Fruit fly (Drosophila melanogaster) whole organism, adult: ENCODE measurements around the gene Paics.

ENCODE experiments used
- CG11617 ChIP-seq: fragments of 200-800 bp; sonication (Bioruptor generic); optimal IDR thresholded peaks from 2 replicates; lab custom pipeline; 2017; ENCODE audit warnings: mild to moderate bottlenecking, missing biosample characterization, missing genetic modification reagents, missing genetic modification characterization
- CG12768 ChIP-seq: fragments of 200-800 bp; sonication (Bioruptor generic); optimal IDR thresholded peaks from 2 replicates; lab custom pipeline; 2017; ENCODE audit warnings: missing biosample characterization, missing genetic modification characterization, mild to moderate bottlenecking, moderate library complexity, missing genetic modification reagents
- CG14711 ChIP-seq: fragments of 200-800 bp; sonication (Bioruptor generic); optimal IDR thresholded peaks from 2 replicates; lab custom pipeline; 2018; ENCODE audit warnings: missing biosample characterization, mild to moderate bottlenecking, missing genetic modification characterization, moderate library complexity
- CG1620 ChIP-seq: fragments of 200-800 bp; sonication (Bioruptor generic); optimal IDR thresholded peaks from 2 replicates; lab custom pipeline; 2016; ENCODE audit warnings: missing biosample characterization, missing genetic modification characterization
- CG33017 ChIP-seq: fragments of 200-800 bp; sonication (Bioruptor generic); optimal IDR thresholded peaks from 2 replicates; lab custom pipeline; 2018; ENCODE audit warnings: missing biosample characterization, mild to moderate bottlenecking, missing genetic modification characterization, moderate library complexity
- CG5204 ChIP-seq: fragments of 200-800 bp; sonication (Bioruptor generic); optimal IDR thresholded peaks from 2 replicates; lab custom pipeline; 2016; ENCODE audit warnings: missing biosample characterization, missing genetic modification characterization
- CG7045 ChIP-seq: fragments of 200-800 bp; sonication (Bioruptor generic); optimal IDR thresholded peaks from 2 replicates; lab custom pipeline; 2017; ENCODE audit warnings: missing biosample characterization, mild to moderate bottlenecking, missing genetic modification characterization
- CG7101 ChIP-seq: fragments of 200-800 bp; sonication (Bioruptor generic); optimal IDR thresholded peaks from 2 replicates; lab custom pipeline; 2018; ENCODE audit warnings: missing biosample characterization, mild to moderate bottlenecking, missing genetic modification characterization, moderate library complexity
- Clk ChIP-seq: fragments of 200-800 bp; sonication (Bioruptor generic); optimal IDR thresholded peaks from 2 replicates; lab custom pipeline; 2017; ENCODE audit warnings: missing biosample characterization, missing genetic modification characterization
- Crg-1 ChIP-seq: fragments of 200-800 bp; sonication (Bioruptor generic); optimal IDR thresholded peaks from 2 replicates; lab custom pipeline; 2016; ENCODE audit warnings: missing biosample characterization, missing genetic modification characterization
- Hr96 ChIP-seq: fragments of 200-800 bp; sonication (Bioruptor generic); optimal IDR thresholded peaks from 2 replicates; lab custom pipeline; 2016; ENCODE audit warnings: missing biosample characterization, missing genetic modification characterization
- Mnt ChIP-seq: fragments of 200-800 bp; sonication (Bioruptor generic); optimal IDR thresholded peaks from 2 replicates; lab custom pipeline; 2016; ENCODE audit warnings: missing biosample characterization, mild to moderate bottlenecking, missing genetic modification characterization
- bab1 ChIP-seq: fragments of 200-800 bp; sonication (Bioruptor generic); optimal IDR thresholded peaks from 3 replicates; lab custom pipeline; 2019; ENCODE audit warnings: missing biosample characterization, mild to moderate bottlenecking, missing genetic modification characterization, moderate library complexity
- cic ChIP-seq: fragments of 200-800 bp; sonication (Bioruptor generic); optimal IDR thresholded peaks from 2 replicates; lab custom pipeline; 2017; ENCODE audit warnings: missing biosample characterization, mild to moderate bottlenecking, missing genetic modification characterization, moderate library complexity
- cnc ChIP-seq, 2 experiments: fragments of >200 bp; optimal IDR thresholded peaks; 2 replicates each; lab custom pipeline; 2017
- kay ChIP-seq: fragments of 200-800 bp; sonication (Bioruptor generic); peaks from one replicate; lab custom pipeline; 2016; ENCODE audit warnings: missing biosample characterization, missing genetic modification characterization, borderline replicate concordance
- ovo ChIP-seq: fragments of 200-800 bp; sonication (Bioruptor generic); optimal IDR thresholded peaks from 2 replicates; lab custom pipeline; 2016; ENCODE audit warnings: missing biosample characterization, missing genetic modification characterization
- pad ChIP-seq: fragments of 200-800 bp; sonication (Bioruptor generic); optimal IDR thresholded peaks from 3 replicates; lab custom pipeline; 2017; ENCODE audit warnings: missing biosample characterization, missing genetic modification characterization, mild to moderate bottlenecking, moderate library complexity, missing genetic modification reagents
- tj ChIP-seq: fragments of 200-800 bp; sonication (Bioruptor generic); optimal IDR thresholded peaks from 3 replicates; lab custom pipeline; 2017; ENCODE audit warnings: missing biosample characterization, mild to moderate bottlenecking, missing genetic modification characterization, moderate library complexity
- toe ChIP-seq: fragments of 200-800 bp; sonication (Bioruptor generic); optimal IDR thresholded peaks from 2 replicates; lab custom pipeline; 2016; ENCODE audit warnings: missing biosample characterization, missing genetic modification characterization

Gene Paics

dm6 chrX:12755600-12756373, 4.6 kb downstream of the Paics start:
- TF ChIP-seq Crg-1 (GFP tag; lab: Kevin White, UChicago) (no peak), Hr96 (GFP tag; lab: Kevin White, UChicago) (no peak), Clk (GFP tag; lab: Kevin White, UChicago) (no peak), pad (GFP tag; lab: Kevin White, UChicago) (no peak), CG14711 (tag; lab: Kevin White, UChicago) (peak; percentile 70), toe (no peak), CG33017 (tag; lab: Kevin White, UChicago) (no peak), CG12768 (GFP tag; lab: Kevin White, UChicago) (peak; percentile 34), CG1620 (GFP tag; lab: Kevin White, UChicago) (no peak), CG5204 (GFP tag; lab: Kevin White, UChicago) (peak; percentile 40), CG7101 (peak; percentile 76), CG7045 (no peak), CG11617 (GFP tag; lab: Kevin White, UChicago) (peak; percentile 84), kay (GFP tag; lab: Kevin White, UChicago) (peak; percentile 94), cnc (optimal IDR thresholded peaks at IDR 0.05; lab: Kevin White, UChicago) (peak; percentile 49 to 76), tj (GFP tag; lab: Kevin White, UChicago) (no peak), cic (GFP tag; lab: Kevin White, UChicago) (no peak), bab1 (GFP tag; lab: Kevin White, UChicago) (no peak), Mnt (no peak), ovo (no peak)

- TF ChIP-seq CG11617 (GFP tag; lab: Kevin White, UChicago) = peak; percentile 74
- TF ChIP-seq cic (GFP tag; lab: Kevin White, UChicago) = peak; percentile 14
- TF ChIP-seq toe = peak; percentile 56
- no peak for TF ChIP-seq cnc (optimal IDR thresholded peaks at IDR 0.05; lab: Kevin White, UChicago)
- peak; percentile 32 for TF ChIP-seq ovo
- TF ChIP-seq CG7045 = peak; percentile 55
- TF ChIP-seq Hr96 (GFP tag; lab: Kevin White, UChicago) = peak; percentile 88
- TF ChIP-seq CG33017 (tag; lab: Kevin White, UChicago) = peak; percentile 78
- peak; percentile 82 for TF ChIP-seq CG14711 (tag; lab: Kevin White, UChicago)
- peak; percentile 29 for TF ChIP-seq Clk (GFP tag; lab: Kevin White, UChicago)
- peak; percentile 80 for TF ChIP-seq pad (GFP tag; lab: Kevin White, UChicago)
- TF ChIP-seq CG7101 = peak; percentile 89
- TF ChIP-seq Mnt = peak; percentile 78
- peak; percentile 85 for TF ChIP-seq kay (GFP tag; lab: Kevin White, UChicago)
- TF ChIP-seq bab1 (GFP tag; lab: Kevin White, UChicago) = peak; percentile 95
- peak; percentile 70 for TF ChIP-seq CG1620 (GFP tag; lab: Kevin White, UChicago)
- TF ChIP-seq tj (GFP tag; lab: Kevin White, UChicago) = peak; percentile 94
- TF ChIP-seq CG5204 (GFP tag; lab: Kevin White, UChicago) = peak; percentile 65
- peak; percentile 20 for TF ChIP-seq Crg-1 (GFP tag; lab: Kevin White, UChicago)
- no peak for TF ChIP-seq CG12768 (GFP tag; lab: Kevin White, UChicago)
These were observed 5.3 kb downstream of the Paics start for dm6 chrX:12755017-12755563.

- TF ChIP-seq CG5204 (GFP tag; lab: Kevin White, UChicago) = peak; percentile 83
- TF ChIP-seq bab1 (GFP tag; lab: Kevin White, UChicago) = peak; percentile 94
- TF ChIP-seq ovo = no peak
- no peak for TF ChIP-seq CG12768 (GFP tag; lab: Kevin White, UChicago)
- TF ChIP-seq CG1620 (GFP tag; lab: Kevin White, UChicago) = peak; percentile 66
- TF ChIP-seq Crg-1 (GFP tag; lab: Kevin White, UChicago) = peak; percentile 89
- peak; percentile 72 for TF ChIP-seq CG11617 (GFP tag; lab: Kevin White, UChicago)
- TF ChIP-seq Clk (GFP tag; lab: Kevin White, UChicago) = peak; percentile 68
- TF ChIP-seq toe = peak; percentile 47
- TF ChIP-seq cic (GFP tag; lab: Kevin White, UChicago) = no peak
- TF ChIP-seq Hr96 (GFP tag; lab: Kevin White, UChicago) = peak; percentile 72
- peak; percentile 63 for TF ChIP-seq kay (GFP tag; lab: Kevin White, UChicago)
- TF ChIP-seq pad (GFP tag; lab: Kevin White, UChicago) = peak; percentile 83
- TF ChIP-seq cnc (optimal IDR thresholded peaks at IDR 0.05; lab: Kevin White, UChicago) = no peak
- TF ChIP-seq tj (GFP tag; lab: Kevin White, UChicago) = no peak
- peak; percentile 93 for TF ChIP-seq CG33017 (tag; lab: Kevin White, UChicago)
- TF ChIP-seq CG7101 = peak; percentile 96
- peak; percentile 81 for TF ChIP-seq CG7045
- peak; percentile 94 for TF ChIP-seq CG14711 (tag; lab: Kevin White, UChicago)
- TF ChIP-seq Mnt = peak; percentile 22
These were observed 6.1 kb downstream of the Paics start for dm6 chrX:12754348-12754733.

dm6 chrX:12753602-12754347, 6.6 kb downstream of the Paics start:
- no peak for TF ChIP-seq CG1620 (GFP tag; lab: Kevin White, UChicago)
- peak; percentile 83 for TF ChIP-seq CG12768 (GFP tag; lab: Kevin White, UChicago)
- peak; percentile 13 for TF ChIP-seq CG7045
- TF ChIP-seq ovo = peak; percentile 95
- TF ChIP-seq pad (GFP tag; lab: Kevin White, UChicago) = peak; percentile 94
- peak; percentile 63 for TF ChIP-seq Mnt
- TF ChIP-seq Hr96 (GFP tag; lab: Kevin White, UChicago) = peak; percentile 72
- peak; percentile 78 for TF ChIP-seq tj (GFP tag; lab: Kevin White, UChicago)
- peak; percentile 85 for TF ChIP-seq cic (GFP tag; lab: Kevin White, UChicago)
- no peak for TF ChIP-seq cnc (optimal IDR thresholded peaks at IDR 0.05; lab: Kevin White, UChicago)
- TF ChIP-seq CG7101 = no peak
- TF ChIP-seq bab1 (GFP tag; lab: Kevin White, UChicago) = no peak
- no peak for TF ChIP-seq CG14711 (tag; lab: Kevin White, UChicago)
